Fruit fly (Drosophila melanogaster) whole organism, embryonic: ENCODE results near the gene Est-Q.
A peak's percentile ranks its signal among the peaks of the same experiment; 100 is the strongest.

Experiments
- ATbp ChIP-seq: fragments of 200-800 bp; sonication (Bioruptor generic); optimal IDR thresholded peaks from 2 replicates; lab custom pipeline; 2017; ENCODE audit warnings: missing biosample characterization, mild to moderate bottlenecking, missing genetic modification characterization, missing genetic modification reagents
- Awh ChIP-seq: fragments of 200-800 bp; sonication (Bioruptor generic); IDR thresholded peaks from 2 replicates; pipeline ENCODE4, ENCODE4 v1.3.6; 2022; ENCODE audit warnings: missing biosample characterization, missing genetic modification characterization
- Bteb2 ChIP-seq: fragments of 200-800 bp; sonication (Bioruptor generic); optimal IDR thresholded peaks from 2 replicates; lab custom pipeline; 2016; ENCODE audit warnings: missing biosample characterization, missing genetic modification characterization
- CG10209 ChIP-seq: fragments of 200-800 bp; sonication (Bioruptor generic); optimal IDR thresholded peaks from 3 replicates; lab custom pipeline; 2017; ENCODE audit warnings: missing biosample characterization, mild to moderate bottlenecking, missing genetic modification characterization, missing genetic modification reagents
- CG1024 ChIP-seq: fragments of 200-800 bp; sonication (Bioruptor generic); IDR thresholded peaks from 2 replicates; pipeline ENCODE4 v1.3.6; 2022; ENCODE audit warnings: missing biosample characterization, missing genetic modification characterization
- CG11085 ChIP-seq: fragments of 200-800 bp; sonication (Bioruptor generic); IDR thresholded peaks from 2 replicates; pipeline ENCODE4 v1.3.6; 2022; ENCODE audit warnings: missing biosample characterization, missing genetic modification characterization
- CG12104 ChIP-seq: fragments of 200-800 bp; sonication (Bioruptor generic); optimal IDR thresholded peaks from 3 replicates; lab custom pipeline; 2016; ENCODE audit warnings: missing biosample characterization, missing genetic modification characterization
- CG12659 ChIP-seq: fragments of 200-800 bp; sonication (Bioruptor generic); optimal IDR thresholded peaks from 3 replicates; lab custom pipeline; 2017; ENCODE audit warnings: mild to moderate bottlenecking, missing biosample characterization, missing genetic modification reagents, missing genetic modification characterization
- CG14441 ChIP-seq: fragments of 200-800 bp; sonication (Bioruptor generic); IDR thresholded peaks from 2 replicates; pipeline ENCODE4 v1.3.6; 2022; ENCODE audit warnings: missing biosample characterization, missing genetic modification characterization
- CG14965 ChIP-seq: fragments of 200-800 bp; sonication (Bioruptor generic); optimal IDR thresholded peaks from 2 replicates; lab custom pipeline; 2016; ENCODE audit warnings: missing biosample characterization, missing genetic modification characterization, borderline replicate concordance
- CG17328 ChIP-seq: fragments of 200-800 bp; sonication (Bioruptor generic); IDR thresholded peaks from 2 replicates; pipeline ENCODE4 v1.3.6; 2022; ENCODE audit warnings: missing biosample characterization, missing genetic modification characterization
- CG2120 ChIP-seq: fragments of 200-800 bp; sonication (Bioruptor generic); optimal IDR thresholded peaks from 3 replicates; lab custom pipeline; 2016; ENCODE audit warnings: missing biosample characterization, missing genetic modification characterization
- CG32772 ChIP-seq: fragments of 200-800 bp; sonication (Bioruptor generic); IDR thresholded peaks from 2 replicates; pipeline ENCODE4 v1.3.6; 2022; ENCODE audit warnings: missing biosample characterization, missing genetic modification characterization
- CG3281 ChIP-seq: fragments of 200-800 bp; sonication (Bioruptor generic); optimal IDR thresholded peaks from 3 replicates; lab custom pipeline; 2017; ENCODE audit warnings: missing biosample characterization, mild to moderate bottlenecking, missing genetic modification characterization
- CG33557 ChIP-seq: fragments of 200-800 bp; sonication (Bioruptor generic); optimal IDR thresholded peaks from 2 replicates; lab custom pipeline; 2019; ENCODE audit warnings: missing biosample characterization, mild to moderate bottlenecking, missing genetic modification characterization, moderate library complexity
- CG34224 ChIP-seq: fragments of 200-800 bp; sonication (Bioruptor generic); IDR thresholded peaks from 3 replicates; pipeline ENCODE4 v1.3.6; 2022; ENCODE audit warnings: missing biosample characterization, missing genetic modification characterization; ENCODE audit not compliant: partially characterized antibody
- CG4854 ChIP-seq: fragments of 200-800 bp; sonication (Bioruptor generic); optimal IDR thresholded peaks from 2 replicates; lab custom pipeline; 2016; ENCODE audit warnings: missing biosample characterization, missing genetic modification characterization, inconsistent platforms
- CG7839 ChIP-seq: fragments of 200-800 bp; sonication (Bioruptor generic); optimal IDR thresholded peaks from 3 replicates; lab custom pipeline; 2018; ENCODE audit warnings: missing biosample characterization, mild to moderate bottlenecking, missing genetic modification characterization, moderate library complexity
- CG8089 ChIP-seq: fragments of 200-800 bp; sonication (Bioruptor generic); optimal IDR thresholded peaks from 3 replicates; lab custom pipeline; 2016; ENCODE audit warnings: missing biosample characterization, missing genetic modification characterization
- CG9727 ChIP-seq: fragments of 200-800 bp; sonication (Bioruptor generic); optimal IDR thresholded peaks from 3 replicates; lab custom pipeline; 2017; ENCODE audit warnings: missing biosample characterization, mild to moderate bottlenecking, missing genetic modification characterization
- CG9932 ChIP-seq: fragments of 200-800 bp; sonication (Bioruptor generic); IDR thresholded peaks from 2 replicates; pipeline ENCODE4 v1.3.6; 2022; ENCODE audit warnings: missing biosample characterization, missing genetic modification characterization
- CkIIα-i1 ChIP-seq: fragments of 200-800 bp; sonication (Bioruptor generic); IDR thresholded peaks from 2 replicates; pipeline ENCODE4 v1.3.6; 2022; ENCODE audit warnings: missing biosample characterization, missing genetic modification characterization
- H15 ChIP-seq: fragments of 200-800 bp; sonication (Bioruptor generic); IDR thresholded peaks from 3 replicates; pipeline ENCODE4 v1.3.6; 2022; ENCODE audit warnings: missing biosample characterization, missing genetic modification characterization
- Hmr ChIP-seq: fragments of 200-800 bp; sonication (Bioruptor generic); optimal IDR thresholded peaks from 3 replicates; lab custom pipeline; 2017; ENCODE audit warnings: mild to moderate bottlenecking, missing biosample characterization, missing genetic modification reagents, missing genetic modification characterization
- Hr3 ChIP-seq: fragments of 200-800 bp; sonication (Bioruptor generic); optimal IDR thresholded peaks from 3 replicates; lab custom pipeline; 2016; ENCODE audit warnings: missing biosample characterization, missing genetic modification characterization
- Lhr ChIP-seq: fragments of 200-800 bp; sonication (Bioruptor generic); optimal IDR thresholded peaks from 3 replicates; lab custom pipeline; 2017; ENCODE audit warnings: mild to moderate bottlenecking, missing biosample characterization, missing genetic modification reagents, missing genetic modification characterization
- Nf-YC ChIP-seq: fragments of 200-800 bp; optimal IDR thresholded peaks from 3 replicates; lab custom pipeline; 2019; ENCODE audit warnings: missing biosample characterization, mild to moderate bottlenecking, missing genetic modification characterization, moderate library complexity
- Poxn ChIP-seq: fragments of 200-800 bp; sonication (Bioruptor generic); IDR thresholded peaks from 2 replicates; pipeline ENCODE4 v1.3.6; 2022; ENCODE audit warnings: missing biosample characterization, missing genetic modification characterization
- Side ChIP-seq: fragments of 200-800 bp; sonication (Bioruptor generic); optimal IDR thresholded peaks from 2 replicates; lab custom pipeline; 2016; ENCODE audit warnings: missing biosample characterization, missing genetic modification characterization
- Sox102F ChIP-seq: fragments of 200-800 bp; sonication (Bioruptor generic); optimal IDR thresholded peaks from 2 replicates; lab custom pipeline; 2018; ENCODE audit warnings: missing biosample characterization, mild to moderate bottlenecking, missing genetic modification characterization, moderate library complexity
- TFAM ChIP-seq: fragments of 200-800 bp; sonication (Bioruptor generic); optimal IDR thresholded peaks from 2 replicates; lab custom pipeline; 2017; ENCODE audit warnings: missing biosample characterization, missing genetic modification characterization, inconsistent platforms
- Taf1 ChIP-seq: fragments of 200-800 bp; sonication (Bioruptor generic); IDR thresholded peaks from 2 replicates; pipeline ENCODE4 v1.3.6; 2022; ENCODE audit warnings: missing biosample characterization, missing genetic modification characterization
- Xrp1 ChIP-seq: fragments of 200-800 bp; sonication (Bioruptor generic); IDR thresholded peaks from 2 replicates; pipeline ENCODE4 v1.3.6; 2022; ENCODE audit warnings: missing biosample characterization, missing genetic modification characterization
- dysf ChIP-seq: fragments of 200-800 bp; sonication (Bioruptor generic); IDR thresholded peaks from 3 replicates; pipeline ENCODE4 v1.3.6; 2022; ENCODE audit warnings: missing biosample characterization, missing genetic modification characterization
- ewg ChIP-seq: fragments of 200-800 bp; sonication (Bioruptor generic); optimal IDR thresholded peaks from 3 replicates; lab custom pipeline; 2017; ENCODE audit warnings: mild to moderate bottlenecking, missing biosample characterization, missing genetic modification reagents, missing genetic modification characterization
- gcm2 ChIP-seq: fragments of 200-800 bp; sonication (Bioruptor generic); optimal IDR thresholded peaks from 2 replicates; lab custom pipeline; 2016; ENCODE audit warnings: missing biosample characterization, missing genetic modification characterization
- gsb ChIP-seq: fragments of 200-800 bp; sonication (Bioruptor generic); IDR thresholded peaks from 2 replicates; pipeline ENCODE4 v1.3.6; 2022; ENCODE audit warnings: missing biosample characterization, missing genetic modification characterization
- gt ChIP-seq: fragments of 200-800 bp; sonication (Bioruptor generic); IDR thresholded peaks from 2 replicates; pipeline ENCODE4 v1.3.6; 2022; ENCODE audit warnings: missing biosample characterization, missing genetic modification characterization
- jigr1 ChIP-seq: fragments of 200-800 bp; sonication (Bioruptor generic); IDR thresholded peaks from 3 replicates; pipeline ENCODE4 v1.3.6; 2022; ENCODE audit warnings: missing biosample characterization, missing genetic modification characterization
- kah ChIP-seq: fragments of 200-800 bp; sonication (Bioruptor generic); optimal IDR thresholded peaks from 2 replicates; lab custom pipeline; 2018; ENCODE audit warnings: missing biosample characterization, mild to moderate bottlenecking, missing genetic modification characterization
- pho ChIP-seq: fragments of 200-800 bp; sonication (Bioruptor generic); optimal IDR thresholded peaks from 2 replicates; lab custom pipeline; 2016; ENCODE audit warnings: missing biosample characterization, missing genetic modification characterization
- pum ChIP-seq: fragments of 200-800 bp; sonication (Bioruptor generic); optimal IDR thresholded peaks from 2 replicates; lab custom pipeline; 2016; ENCODE audit warnings: missing biosample characterization, missing genetic modification characterization
- ranshi ChIP-seq: fragments of 200-800 bp; sonication (Bioruptor generic); IDR thresholded peaks from 2 replicates; pipeline ENCODE4 v1.3.6; 2022; ENCODE audit warnings: missing biosample characterization, missing genetic modification characterization
- scrt ChIP-seq: fragments of 200-800 bp; sonication (Bioruptor generic); optimal IDR thresholded peaks from 2 replicates; lab custom pipeline; 2018; ENCODE audit warnings: missing biosample characterization, mild to moderate bottlenecking, missing genetic modification characterization, moderate library complexity
- sens-2 ChIP-seq: fragments of 200-800 bp; sonication (Bioruptor generic); IDR thresholded peaks from 2 replicates; pipeline ENCODE4 v1.3.6; 2022; ENCODE audit warnings: missing biosample characterization, missing genetic modification characterization
- trh ChIP-seq: fragments of 200-800 bp; sonication (Bioruptor generic); optimal IDR thresholded peaks from 2 replicates; lab custom pipeline; 2016; ENCODE audit warnings: missing biosample characterization, missing genetic modification characterization
- tx ChIP-seq: fragments of 200-800 bp; sonication (Bioruptor generic); optimal IDR thresholded peaks from 2 replicates; lab custom pipeline; 2016; ENCODE audit warnings: missing biosample characterization, missing genetic modification characterization
- unc-4 ChIP-seq: fragments of 200-800 bp; sonication (Bioruptor generic); IDR thresholded peaks from 2 replicates; pipeline ENCODE4 v1.3.6; 2022; ENCODE audit warnings: missing biosample characterization, missing genetic modification characterization; ENCODE audit not compliant: partially characterized antibody
- zfh1 ChIP-seq: fragments of 200-800 bp; sonication (Bioruptor generic); IDR thresholded peaks from 3 replicates; pipeline ENCODE4 v1.3.6; 2022; ENCODE audit warnings: missing biosample characterization, missing genetic modification characterization

The Est-Q gene

dm6 chr3L:21496865-21497634 lies 4.2 kb upstream of the Est-Q start, which contains the start of gene Hr78 (continued):
- TF ChIP-seq Awh (GFP tag; lab: Robert Waterston, UW) (peak; percentile 56; the same call in 1 of the 2 replicates), CG9932 (GFP tag; lab: Robert Waterston, UW) (peak; percentile 49), H15 (GFP tag; lab: Robert Waterston, UW) (no peak), Hmr (peak; percentile 90), CG14965 (no peak), Sox102F (GFP tag; lab: Kevin White, UChicago) (peak; percentile 81), trh (peak; percentile 16), zfh1 (GFP tag; lab: Robert Waterston, UW) (peak; percentile 71), Hr3 (peak; percentile 69), CG2120 (GFP tag; lab: Kevin White, UChicago) (peak; percentile 33), CG8089 (GFP tag; lab: Kevin White, UChicago) (no peak), kah (GFP tag; lab: Kevin White, UChicago) (peak; percentile 97), scrt (GFP tag; lab: Kevin White, UChicago) (peak; percentile 91), CG3281 (GFP tag; lab: Kevin White, UChicago) (peak; percentile 89), CG12104 (GFP tag; lab: Kevin White, UChicago) (peak; percentile 70), unc-4 (GFP tag; lab: Robert Waterston, UW) (0 out of 2 replicates have a peak, but pooled peaks have one; percentile 18), CG11085 (GFP tag; lab: Robert Waterston, UW) (peak; percentile 65; the same call in 1 of the 2 replicates), ATbp (GFP tag; lab: Kevin White, UChicago) (peak; percentile 79), CG32772 (GFP tag; lab: Robert Waterston, UW) (no peak), CG4854 (GFP tag; lab: Kevin White, UChicago) (no peak), TFAM (GFP tag; lab: Kevin White, UChicago) (no peak), Side (GFP tag; lab: Kevin White, UChicago) (peak; percentile 8), sens-2 (GFP tag; lab: Robert Waterston, UW) (peak; percentile 6; the same call in 1 of the 2 replicates), CG10209 (GFP tag; lab: Kevin White, UChicago) (peak; percentile 88), Poxn (GFP tag; lab: Robert Waterston, UW) (no peak), Bteb2 (GFP tag; lab: Kevin White, UChicago) (no peak), tx (GFP tag; lab: Kevin White, UChicago) (no peak), CG7839 (tag; lab: Kevin White, UChicago) (peak; percentile 89), CG12659 (peak; percentile 91), jigr1 (GFP tag; lab: Robert Waterston, UW) (no peak), gt (GFP tag; lab: Robert Waterston, UW) (0 out of 2 replicates have a peak, but pooled peaks have one; percentile 28), gsb (GFP tag; lab: Robert Waterston, UW) (0 out of 2 replicates have a peak, but pooled peaks have one; percentile 45), CG33557 (GFP tag; lab: Kevin White, UChicago) (peak; percentile 67), CG1024 (peak; percentile 38; the same call in 1 of the 2 replicates), CG9727 (GFP tag; lab: Kevin White, UChicago) (peak; percentile 83), Nf-YC (tag; lab: Kevin White, UChicago) (peak; percentile 74), Xrp1 (GFP tag; lab: Robert Waterston, UW) (peak; percentile 81), CG17328 (peak; percentile 66; the same call in 1 of the 2 replicates), ewg (peak; percentile 46), dysf (GFP tag; lab: Robert Waterston, UW) (peak; percentile 80), gcm2 (GFP tag; lab: Kevin White, UChicago) (no peak), CG34224 (0 out of 3 replicates have a peak, but pooled peaks have one; percentile 35), CkIIα-i1 (GFP tag; lab: Robert Waterston, UW) (no peak), CG14441 (no peak; the same call in 1 of the 2 replicates), ranshi (GFP tag; lab: Robert Waterston, UW) (peak; percentile 50), Taf1 (GFP tag; lab: Robert Waterston, UW) (peak; percentile 19; the same call in 1 of the 2 replicates), Lhr (GFP tag; lab: Kevin White, UChicago) (peak; percentile 51), pum (GFP tag; lab: Kevin White, UChicago) (no peak), pho (GFP tag; lab: Kevin White, UChicago) (no peak)
